Fruit fly (Drosophila melanogaster) whole organism, embryonic: ENCODE measurements around the gene Syx4.
A peak's percentile ranks its signal among the peaks of the same experiment; 100 is the strongest.

Experiments
- Aef1 ChIP-seq: fragments of 200-800 bp; sonication (Bioruptor generic); IDR thresholded peaks from 3 replicates; pipeline ENCODE4 v1.3.6; 2022; ENCODE audit warnings: missing biosample characterization, missing genetic modification characterization
- B-H1 ChIP-seq: fragments of 200-800 bp; sonication (Bioruptor generic); IDR thresholded peaks from 3 replicates; pipeline ENCODE4 v1.3.6; 2022; ENCODE audit warnings: missing biosample characterization, missing genetic modification characterization
- CG10543 ChIP-seq: fragments of 200-800 bp; sonication (Bioruptor generic); optimal IDR thresholded peaks from 3 replicates; lab custom pipeline; 2017; ENCODE audit warnings: missing biosample characterization, mild to moderate bottlenecking, missing genetic modification characterization, moderate library complexity
- CG11560 ChIP-seq: fragments of 200-800 bp; sonication (Bioruptor generic); IDR thresholded peaks from 3 replicates; pipeline ENCODE4 v1.3.6; 2022; ENCODE audit warnings: missing biosample characterization, missing genetic modification characterization
- CG11696 ChIP-seq: fragments of 200-800 bp; sonication (Bioruptor generic); IDR thresholded peaks from 2 replicates; pipeline ENCODE4 v1.3.6; 2022; ENCODE audit warnings: missing biosample characterization, missing genetic modification characterization
- CG12659 ChIP-seq: fragments of 200-800 bp; sonication (Bioruptor generic); optimal IDR thresholded peaks from 3 replicates; lab custom pipeline; 2017; ENCODE audit warnings: mild to moderate bottlenecking, missing biosample characterization, missing genetic modification reagents, missing genetic modification characterization
- CG14050 ChIP-seq: fragments of 200-800 bp; sonication (Bioruptor generic); IDR thresholded peaks from 3 replicates; pipeline ENCODE4 v1.3.6; 2022; ENCODE audit warnings: missing biosample characterization, missing genetic modification characterization
- CG15073 ChIP-seq: fragments of 200-800 bp; sonication (Bioruptor generic); optimal IDR thresholded peaks from 2 replicates; lab custom pipeline; 2016; ENCODE audit warnings: missing biosample characterization, missing genetic modification characterization
- CG1603 ChIP-seq: fragments of 200-800 bp; sonication (Bioruptor generic); optimal IDR thresholded peaks from 2 replicates; lab custom pipeline; 2019; ENCODE audit warnings: missing biosample characterization, mild to moderate bottlenecking, missing genetic modification characterization, moderate library complexity
- CG16863 ChIP-seq: fragments of 200-800 bp; sonication (Bioruptor generic); optimal IDR thresholded peaks from 3 replicates; lab custom pipeline; 2016; ENCODE audit warnings: missing biosample characterization, missing genetic modification characterization
- CG17186 ChIP-seq: fragments of 200-800 bp; sonication (Bioruptor generic); optimal IDR thresholded peaks from 3 replicates; lab custom pipeline; 2017; ENCODE audit warnings: missing biosample characterization, missing genetic modification reagents, missing genetic modification characterization
- CG17359 ChIP-seq: fragments of 200-800 bp; sonication (Bioruptor generic); optimal IDR thresholded peaks from 3 replicates; lab custom pipeline; 2018; ENCODE audit warnings: missing biosample characterization, mild to moderate bottlenecking, missing genetic modification characterization, moderate library complexity
- CG17612 ChIP-seq: fragments of 200-800 bp; sonication (Bioruptor generic); IDR thresholded peaks from 2 replicates; pipeline ENCODE4 v1.3.6; 2022; ENCODE audit warnings: missing biosample characterization, missing genetic modification characterization
- CG31441 ChIP-seq: fragments of 200-800 bp; sonication (Bioruptor generic); IDR thresholded peaks from 2 replicates; pipeline ENCODE4 v1.3.6; 2022; ENCODE audit warnings: missing biosample characterization, missing genetic modification characterization
- CG32532 ChIP-seq: fragments of 200-800 bp; sonication (Bioruptor generic); IDR thresholded peaks from 2 replicates; pipeline ENCODE4 v1.3.6; 2022; ENCODE audit warnings: missing biosample characterization, missing genetic modification characterization
- CG4854 ChIP-seq: fragments of 200-800 bp; sonication (Bioruptor generic); optimal IDR thresholded peaks from 2 replicates; lab custom pipeline; 2016; ENCODE audit warnings: missing biosample characterization, missing genetic modification characterization, inconsistent platforms
- CG6654 ChIP-seq: fragments of 200-800 bp; sonication (Bioruptor generic); optimal IDR thresholded peaks from 2 replicates; lab custom pipeline; 2017; ENCODE audit warnings: missing biosample characterization, mild to moderate bottlenecking, missing genetic modification characterization
- CG6689 ChIP-seq: fragments of 200-800 bp; sonication (Bioruptor generic); IDR thresholded peaks from 2 replicates; pipeline ENCODE4 v1.3.6; 2022; ENCODE audit warnings: missing biosample characterization, missing genetic modification characterization
- CG6765 ChIP-seq: fragments of 200-800 bp; sonication (Bioruptor generic); optimal IDR thresholded peaks from 3 replicates; lab custom pipeline; 2017; ENCODE audit warnings: missing biosample characterization, mild to moderate bottlenecking, missing genetic modification characterization
- CG7556 ChIP-seq: fragments of 200-800 bp; sonication (Bioruptor generic); optimal IDR thresholded peaks from 2 replicates; lab custom pipeline; 2017; ENCODE audit warnings: missing biosample characterization, mild to moderate bottlenecking, missing genetic modification characterization
- CG9437 ChIP-seq: fragments of 200-800 bp; sonication (Bioruptor generic); optimal IDR thresholded peaks from 2 replicates; lab custom pipeline; 2018; ENCODE audit warnings: missing biosample characterization, mild to moderate bottlenecking, missing genetic modification characterization
- CG9609 ChIP-seq: fragments of 200-800 bp; sonication (Bioruptor generic); optimal IDR thresholded peaks from 3 replicates; lab custom pipeline; 2016; ENCODE audit warnings: missing biosample characterization, missing genetic modification characterization
- CG9797 ChIP-seq: fragments of 200-800 bp; sonication (Bioruptor generic); optimal IDR thresholded peaks from 3 replicates; lab custom pipeline; 2018; ENCODE audit warnings: missing biosample characterization, mild to moderate bottlenecking, missing genetic modification characterization
- CG9932 ChIP-seq: fragments of 200-800 bp; sonication (Bioruptor generic); IDR thresholded peaks from 2 replicates; pipeline ENCODE4 v1.3.6; 2022; ENCODE audit warnings: missing biosample characterization, missing genetic modification characterization
- Dip3 ChIP-seq: fragments of 200-800 bp; sonication (Bioruptor generic); optimal IDR thresholded peaks from 3 replicates; lab custom pipeline; 2016; ENCODE audit warnings: missing biosample characterization, missing genetic modification characterization
- Fer1 ChIP-seq: fragments of 200-800 bp; sonication (Bioruptor generic); optimal IDR thresholded peaks from 2 replicates; lab custom pipeline; 2017; ENCODE audit warnings: missing biosample characterization, mild to moderate bottlenecking, missing genetic modification characterization
- Kr ChIP-seq: fragments of 200-800 bp; sonication (Bioruptor generic); optimal IDR thresholded peaks from 2 replicates; lab custom pipeline; 2017; ENCODE audit warnings: missing biosample characterization, mild to moderate bottlenecking, missing genetic modification characterization
- NC2α ChIP-seq: fragments of 200-800 bp; sonication (Bioruptor generic); optimal IDR thresholded peaks from 2 replicates; lab custom pipeline; 2016; ENCODE audit warnings: missing biosample characterization, missing genetic modification characterization
- Nf-YA ChIP-seq: fragments of 200-800 bp; sonication (Bioruptor generic); IDR thresholded peaks from 2 replicates; pipeline ENCODE4 v1.3.6; 2022; ENCODE audit warnings: missing biosample characterization, missing genetic modification characterization
- Poxn ChIP-seq: fragments of 200-800 bp; sonication (Bioruptor generic); IDR thresholded peaks from 2 replicates; pipeline ENCODE4 v1.3.6; 2022; ENCODE audit warnings: missing biosample characterization, missing genetic modification characterization
- Ssrp ChIP-seq: fragments of 200-800 bp; sonication (Bioruptor generic); optimal IDR thresholded peaks from 2 replicates; lab custom pipeline; 2018; ENCODE audit warnings: missing biosample characterization, mild to moderate bottlenecking, missing genetic modification characterization, moderate library complexity
- Trl ChIP-seq, 3 experiments: fragments of >200 bp in 2 of 3; fragments of 200-800 bp in 1 of 3; sonication (Bioruptor generic) in 1 of 3; optimal IDR thresholded peaks; 2 replicates in 1 of 3; 3 replicates in 2 of 3; lab custom pipeline; 2016 to 2017; ENCODE audit warnings: missing biosample characterization in 1 of 3, missing genetic modification characterization in 1 of 3
- Xrp1 ChIP-seq: fragments of 200-800 bp; sonication (Bioruptor generic); IDR thresholded peaks from 2 replicates; pipeline ENCODE4 v1.3.6; 2022; ENCODE audit warnings: missing biosample characterization, missing genetic modification characterization
- al ChIP-seq: fragments of 200-800 bp; sonication (Bioruptor generic); IDR thresholded peaks from 2 replicates; pipeline ENCODE4 v1.3.6; 2022; ENCODE audit warnings: missing biosample characterization, missing genetic modification characterization
- ase ChIP-seq: fragments of 200-800 bp; sonication (Bioruptor generic); IDR thresholded peaks from 3 replicates; pipeline ENCODE4 v1.3.6; 2022; ENCODE audit warnings: missing biosample characterization, missing genetic modification characterization
- bab2 ChIP-seq: fragments of 200-800 bp; sonication (Bioruptor generic); optimal IDR thresholded peaks from 2 replicates; lab custom pipeline; 2016; ENCODE audit warnings: missing biosample characterization, missing genetic modification characterization
- chm ChIP-seq: fragments of 200-800 bp; sonication (Bioruptor generic); IDR thresholded peaks from 2 replicates; pipeline ENCODE4 v1.3.6; 2022; ENCODE audit warnings: missing biosample characterization, missing genetic modification characterization
- ftz-f1 ChIP-seq: fragments of 200-800 bp; sonication (Bioruptor generic); optimal IDR thresholded peaks from 2 replicates; lab custom pipeline; 2016; ENCODE audit warnings: missing biosample characterization, missing genetic modification characterization
- ham ChIP-seq: fragments of 200-800 bp; sonication (Bioruptor generic); IDR thresholded peaks from 2 replicates; pipeline ENCODE4 v1.3.6; 2022; ENCODE audit warnings: missing biosample characterization, missing genetic modification characterization
- hth ChIP-seq: fragments of >200 bp; optimal IDR thresholded peaks from 2 replicates; lab custom pipeline; 2017; ENCODE audit warnings: inconsistent platforms
- inv ChIP-seq: fragments of 200-800 bp; sonication (Bioruptor generic); IDR thresholded peaks from 2 replicates; pipeline ENCODE4 v1.3.6; 2022; ENCODE audit warnings: missing biosample characterization, missing genetic modification characterization; ENCODE audit not compliant: partially characterized antibody
- onecut ChIP-seq: fragments of 200-800 bp; sonication (Bioruptor generic); IDR thresholded peaks from 2 replicates; pipeline ENCODE4 v1.3.6; 2022; ENCODE audit warnings: missing biosample characterization, missing genetic modification characterization
- prd ChIP-seq, 3 experiments: fragments of >200 bp in 2 of 3; fragments of 200-800 bp in 1 of 3; sonication (Bioruptor generic) in 1 of 3; optimal IDR thresholded peaks in 2 of 3; IDR thresholded peaks in 1 of 3; 2 replicates in 2 of 3; 3 replicates in 1 of 3; pipeline versions ENCODE4 v1.3.6 to Lab custom; 2017 to 2022; ENCODE audit warnings: missing biosample characterization in 1 of 3, missing genetic modification characterization in 1 of 3
- sisA ChIP-seq: fragments of 200-800 bp; sonication (Bioruptor generic); IDR thresholded peaks from 2 replicates; pipeline ENCODE4 v1.3.6; 2022; ENCODE audit warnings: missing biosample characterization, missing genetic modification characterization
- tgo ChIP-seq: fragments of 200-800 bp; sonication (Bioruptor generic); IDR thresholded peaks from 3 replicates; pipeline ENCODE4 v1.3.6; 2022; ENCODE audit warnings: missing biosample characterization, missing genetic modification characterization
- ttk ChIP-seq: fragments of 200-800 bp; sonication (Bioruptor generic); IDR thresholded peaks from 2 replicates; pipeline ENCODE4 v2.1.2; 2022; ENCODE audit warnings: missing biosample characterization, missing genetic modification characterization
- unc-4 ChIP-seq: fragments of 200-800 bp; sonication (Bioruptor generic); IDR thresholded peaks from 2 replicates; pipeline ENCODE4 v1.3.6; 2022; ENCODE audit warnings: missing biosample characterization, missing genetic modification characterization; ENCODE audit not compliant: partially characterized antibody
- unpg ChIP-seq: fragments of 200-800 bp; sonication (Bioruptor generic); optimal IDR thresholded peaks from 3 replicates; lab custom pipeline; 2018; ENCODE audit warnings: missing biosample characterization, mild to moderate bottlenecking, missing genetic modification characterization, moderate library complexity
- vvl ChIP-seq: fragments of 200-800 bp; sonication (Bioruptor generic); IDR thresholded peaks from 2 replicates; pipeline ENCODE4 v1.3.6; 2022; ENCODE audit warnings: missing biosample characterization, missing genetic modification characterization
- zfh2 ChIP-seq: fragments of 200-800 bp; sonication (Bioruptor generic); optimal IDR thresholded peaks from 2 replicates; lab custom pipeline; 2016; ENCODE audit warnings: missing biosample characterization, missing genetic modification characterization

Syx4 gene

dm6 chrX:2708156-2708734 is 35.6 kb downstream of the Syx4 start, which contains the start of gene CG2681 (continued):
- TF ChIP-seq Nf-YA (peak; percentile 35; the same call in 1 of the 2 replicates), Dip3 (GFP tag; lab: Kevin White, UChicago) (peak; percentile 31), vvl (peak; percentile 52), Poxn (GFP tag; lab: Robert Waterston, UW) (0 out of 2 replicates have a peak, but pooled peaks have one; percentile 3), CG6689 (peak; percentile 56), CG6765 (GFP tag; lab: Kevin White, UChicago) (no peak), CG6654 (GFP tag; lab: Kevin White, UChicago) (no peak), CG15073 (no peak), CG11560 (tag; lab: Robert Waterston, UW) (0 out of 3 replicates have a peak, but pooled peaks have one; percentile 37), CG9932 (GFP tag; lab: Robert Waterston, UW) (peak; percentile 53), B-H1 (GFP tag; lab: Robert Waterston, UW) (peak; percentile 14; the same call in 1 of the 3 replicates), Kr (GFP tag; lab: Kevin White, UChicago) (no peak), NC2α (no peak), hth (lab: Kevin White, UChicago) (no peak), CG9437 (GFP tag; lab: Kevin White, UChicago) (peak; percentile 28), CG10543 (GFP tag; lab: Kevin White, UChicago) (no peak), tgo (GFP tag; lab: Robert Waterston, UW) (peak; percentile 37; the same call in 2 of the 3 replicates), Aef1 (GFP tag; lab: Robert Waterston, UW) (peak; percentile 43; the same call in 1 of the 3 replicates), Fer1 (GFP tag; lab: Kevin White, UChicago) (no peak), CG1603 (tag; lab: Kevin White, UChicago) (peak; percentile 50), CG9609 (peak; percentile 22), CG32532 (GFP tag; lab: Robert Waterston, UW) (peak; percentile 62), onecut (GFP tag; lab: Robert Waterston, UW) (no peak), CG12659 (GFP tag; lab: Kevin White, UChicago) (peak; percentile 29), zfh2 (GFP tag; lab: Kevin White, UChicago) (peak; percentile 23), prd (optimal IDR thresholded peaks at IDR 0.05; lab: Kevin White, UChicago) (no peak), prd (GFP tag; IDR thresholded peaks at IDR 0.05; lab: Robert Waterston, UW) (peak; percentile 73), CG17186 (no peak), sisA (GFP tag; lab: Robert Waterston, UW) (peak; percentile 69), ase (GFP tag; lab: Robert Waterston, UW) (peak; percentile 39; the same call in 2 of the 3 replicates), CG11696 (GFP tag; lab: Robert Waterston, UW) (0 out of 2 replicates have a peak, but pooled peaks have one; percentile 16), CG17612 (peak; percentile 50), inv (GFP tag; lab: Robert Waterston, UW) (no peak), ttk (GFP tag; lab: Robert Waterston, UW) (peak; percentile 43), unpg (GFP tag; lab: Kevin White, UChicago) (peak; percentile 2), Ssrp (tag; lab: Kevin White, UChicago) (no peak), CG9797 (GFP tag; lab: Kevin White, UChicago) (no peak), CG17359 (tag; lab: Kevin White, UChicago) (peak; percentile 37), CG16863 (GFP tag; lab: Kevin White, UChicago) (peak; percentile 17), chm (GFP tag; lab: Robert Waterston, UW) (peak; percentile 58; the same call in 1 of the 2 replicates), CG7556 (GFP tag; lab: Kevin White, UChicago) (peak; percentile 21), unc-4 (no peak), CG14050 (GFP tag; lab: Robert Waterston, UW) (peak; percentile 27; the same call in 1 of the 3 replicates), bab2 (peak; percentile 31), CG4854 (GFP tag; lab: Kevin White, UChicago) (no peak), Xrp1 (GFP tag; lab: Robert Waterston, UW) (peak; percentile 43; the same call in 1 of the 2 replicates), ham (GFP tag; lab: Robert Waterston, UW) (0 out of 2 replicates have a peak, but pooled peaks have one; percentile 17), ftz-f1 (GFP tag; lab: Kevin White, UChicago) (peak; percentile 24), CG31441 (GFP tag; lab: Robert Waterston, UW) (no peak), Trl (optimal IDR thresholded peaks at IDR 0.05; lab: Kevin White, UChicago) (no peak), Trl (GFP tag; optimal IDR thresholded peaks at IDR 0.05; lab: Kevin White, UChicago) (peak; percentile 8), al (peak; percentile 50)
